Worm (Caenorhabditis elegans): ENCODE data around the gene Y116A8B.4.

Gene Y116A8B.4

DNA sequence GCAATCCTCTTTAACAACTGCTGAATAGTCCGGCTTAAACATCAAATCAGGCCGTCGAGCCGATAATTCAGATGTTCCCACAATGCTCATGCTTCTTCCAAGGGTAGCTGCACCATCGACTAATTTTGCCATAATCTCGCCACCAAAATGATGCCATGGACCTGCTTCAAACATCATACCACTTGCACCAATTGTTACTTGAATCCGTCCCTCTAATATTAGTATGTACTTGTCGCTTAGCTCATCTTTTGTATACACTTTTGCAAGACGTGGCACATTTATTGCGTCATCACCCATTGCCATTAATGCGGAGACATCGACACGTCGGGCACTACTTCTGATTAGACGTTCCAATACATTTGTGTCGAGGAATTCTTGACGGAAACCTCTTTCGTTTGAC is 23.9 kb upstream of the Y116A8B.4 start:
- TF ChIP-seq zip-8 (tag; optimal IDR thresholded peaks at IDR 0.05) (peak; percentile 67), unc-62 (GFP tag; optimal IDR thresholded peaks at IDR 0.05) (no peak), ces-1 (GFP tag; optimal IDR thresholded peaks at IDR 0.05) (no peak)

DNA sequence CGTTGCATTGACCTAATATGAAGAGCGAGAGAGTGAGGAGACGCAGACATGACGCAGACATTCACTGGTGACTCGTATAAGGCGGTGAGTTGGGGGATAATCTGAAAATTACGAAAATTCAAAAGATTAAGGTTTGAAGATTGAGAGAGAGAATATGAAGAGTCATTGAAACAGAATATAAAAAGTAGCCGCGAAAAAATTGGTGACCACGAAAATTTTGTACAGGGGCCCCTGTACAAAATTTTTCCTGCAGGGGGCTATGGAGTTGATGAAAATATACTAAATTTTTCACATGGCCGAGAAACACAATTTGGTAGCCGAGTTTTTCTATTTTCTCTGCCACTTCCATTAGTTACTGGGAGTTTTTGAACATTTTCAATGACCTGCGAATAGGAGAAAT is 16.8 kb upstream of the Y116A8B.4 start, which contains the start of gene cnnm-1:
cnnm-1 (minus strand) TSS at position 101 of the 400 bp plus-strand sequence.
- TF ChIP-seq cnd-1 (tag; optimal IDR thresholded peaks at IDR 0.05) = peak; percentile 25
- no peak for TF ChIP-seq mep-1 (tag; optimal IDR thresholded peaks at IDR 0.05)

DNA sequence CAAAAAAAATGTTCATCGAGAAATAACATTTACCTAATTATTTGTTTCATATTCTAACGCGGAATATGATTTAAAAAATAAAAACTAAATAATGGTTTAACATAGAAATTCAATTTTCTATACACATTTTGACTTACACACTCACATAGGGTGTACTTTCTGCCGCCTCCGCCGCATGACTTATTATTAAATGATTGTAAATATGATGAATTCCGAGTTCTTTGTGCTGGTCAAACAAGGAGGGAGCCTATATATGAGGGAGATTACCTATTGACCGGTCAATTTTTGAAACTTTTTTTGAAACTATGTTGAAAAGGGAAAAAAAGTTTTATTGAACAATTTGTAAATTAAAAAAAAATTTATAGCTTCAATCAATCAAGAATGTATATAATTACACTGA is 15.7 kb upstream of the Y116A8B.4 start:
- TF ChIP-seq ces-1 (GFP tag; optimal IDR thresholded peaks at IDR 0.05) (no peak), unc-39 (tag; optimal IDR thresholded peaks at IDR 0.05) (no peak), sem-2 (GFP tag; optimal IDR thresholded peaks at IDR 0.05) (no peak), bed-3 (GFP tag; optimal IDR thresholded peaks at IDR 0.05) (no peak), blmp-1 (tag; optimal IDR thresholded peaks at IDR 0.05) (no peak), zip-8 (tag; optimal IDR thresholded peaks at IDR 0.05) (no peak)

DNA sequence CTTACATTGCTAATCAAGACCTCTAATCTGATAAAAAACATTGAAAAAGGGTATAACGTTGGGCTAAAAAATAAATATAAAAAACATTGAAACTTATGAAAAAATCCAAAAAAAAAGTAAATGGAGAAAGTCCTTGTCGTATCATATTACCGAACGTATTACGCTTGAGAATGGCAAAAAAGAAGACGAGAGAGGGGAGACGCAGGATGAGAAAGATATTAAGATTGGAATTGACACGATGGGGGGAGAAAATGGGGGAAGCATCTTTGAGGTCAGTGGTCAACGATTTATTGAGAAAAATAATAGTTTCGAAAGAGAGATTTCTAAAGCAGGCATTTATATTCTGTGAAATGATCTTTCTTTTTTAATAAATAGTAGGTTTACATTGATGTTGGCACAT is 14.3 kb upstream of the Y116A8B.4 start:
- no peak for TF ChIP-seq sem-2 (GFP tag; optimal IDR thresholded peaks at IDR 0.05)
- TF ChIP-seq lin-13 (tag; optimal IDR thresholded peaks at IDR 0.05) = no peak
- TF ChIP-seq sptf-1 (tag; optimal IDR thresholded peaks at IDR 0.05) = no peak
- no peak for TF ChIP-seq flh-1 (GFP tag; optimal IDR thresholded peaks at IDR 0.05)
- no peak for TF ChIP-seq drap-1 (GFP tag; optimal IDR thresholded peaks at IDR 0.05)
- TF ChIP-seq cnd-1 (tag; optimal IDR thresholded peaks at IDR 0.05) = no peak
- TF ChIP-seq zip-8 (tag; optimal IDR thresholded peaks at IDR 0.05) = no peak

DNA sequence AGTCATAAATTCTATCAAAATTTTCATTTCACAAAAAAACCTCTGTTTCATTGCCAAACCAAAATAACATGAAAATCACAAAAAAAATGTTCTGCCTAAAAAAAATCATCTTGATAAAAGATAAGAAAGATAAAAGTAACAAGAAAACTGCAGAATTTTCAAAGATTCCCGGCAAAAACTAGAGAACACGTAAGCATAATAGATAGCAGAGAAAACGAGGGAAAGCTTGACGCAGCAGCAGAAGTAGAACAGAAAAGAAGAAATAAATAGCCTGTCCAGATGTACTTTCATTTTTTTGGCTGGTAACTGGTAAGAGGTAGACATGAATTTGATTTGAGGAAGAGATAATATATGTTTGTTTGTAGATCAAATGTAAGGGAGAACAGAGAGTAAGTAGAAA is 12.8 kb upstream of the Y116A8B.4 start:
- TF ChIP-seq flh-1 (GFP tag; optimal IDR thresholded peaks at IDR 0.05) (no peak), sptf-1 (tag; optimal IDR thresholded peaks at IDR 0.05) (no peak), tbx-8 (GFP tag; optimal IDR thresholded peaks at IDR 0.05) (no peak), unc-62 (GFP tag; optimal IDR thresholded peaks at IDR 0.05) (no peak), nhr-2 (tag; optimal IDR thresholded peaks at IDR 0.05) (no peak), ceh-39 (tag; optimal IDR thresholded peaks at IDR 0.05) (no peak), elt-1 (tag; optimal IDR thresholded peaks at IDR 0.05; ENCODE audit: borderline replicate concordance, insufficient read depth) (no peak), snpc-4 (tag; optimal IDR thresholded peaks at IDR 0.05) (no peak), bed-3 (GFP tag; optimal IDR thresholded peaks at IDR 0.05) (no peak), lsy-2 (tag; optimal IDR thresholded peaks at IDR 0.05) (no peak), ces-1 (GFP tag; optimal IDR thresholded peaks at IDR 0.05) (no peak), mab-5 (tag; optimal IDR thresholded peaks at IDR 0.05) (no peak)

DNA sequence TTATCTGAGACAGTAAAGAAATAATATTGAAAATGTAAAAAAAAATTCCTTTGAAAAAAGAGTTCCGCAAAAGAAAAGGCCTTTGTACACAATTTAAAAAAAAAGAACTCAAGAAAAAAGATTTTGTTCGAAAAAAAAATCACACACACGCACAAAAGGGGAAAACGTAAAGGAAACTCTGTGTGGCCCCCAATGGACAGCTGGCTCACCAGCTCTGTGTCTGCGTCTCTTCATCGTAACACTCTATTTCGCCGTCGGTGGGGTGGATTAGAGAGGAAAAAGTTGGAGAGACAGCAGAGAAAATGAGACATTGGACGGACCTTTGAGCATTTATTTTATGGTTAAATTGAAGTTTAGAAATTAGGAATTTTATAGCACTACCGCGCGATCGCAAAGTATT is 8.5 kb upstream of the Y116A8B.4 start:
- TF ChIP-seq cnd-1 (tag; optimal IDR thresholded peaks at IDR 0.05) (peak; percentile 79), nhr-2 (tag; optimal IDR thresholded peaks at IDR 0.05) (no peak), unc-120 (tag; optimal IDR thresholded peaks at IDR 0.05; ENCODE audit: poor library complexity, severe bottlenecking) (peak; percentile 93), hlh-1 (tag; optimal IDR thresholded peaks at IDR 0.05) (peak; percentile 78), lsy-2 (tag; optimal IDR thresholded peaks at IDR 0.05) (no peak), lin-32 (GFP tag; optimal IDR thresholded peaks at IDR 0.05) (peak; percentile 86), nhr-12 (tag; optimal IDR thresholded peaks at IDR 0.05) (no peak)

DNA sequence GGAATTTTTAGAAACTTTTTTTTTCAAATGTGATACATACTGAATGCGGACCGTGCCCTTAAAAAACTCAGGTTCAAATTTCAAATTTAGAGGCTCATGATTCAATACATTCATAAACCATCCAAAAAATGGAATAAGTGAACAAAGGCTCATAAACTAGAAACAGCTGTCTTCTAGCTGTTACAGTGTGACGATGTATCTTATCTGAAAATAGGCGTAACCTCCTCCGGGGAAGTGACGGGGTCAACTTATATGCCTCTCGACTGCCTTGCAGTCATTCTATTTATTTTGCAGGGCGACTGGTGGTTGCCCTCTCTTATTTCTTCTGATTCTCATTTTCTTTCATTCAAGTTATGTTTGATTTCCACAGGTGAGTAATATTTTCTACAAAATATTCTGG is 7.5 kb upstream of the Y116A8B.4 start, which contains the start of gene Y116A8B.1:
Y116A8B.1 (plus strand) TSS at position 301 of the 400 bp plus-strand sequence.
- TF ChIP-seq sem-2 (GFP tag; optimal IDR thresholded peaks at IDR 0.05) = no peak
- no peak for TF ChIP-seq mep-1 (tag; optimal IDR thresholded peaks at IDR 0.05)
- TF ChIP-seq pha-4 (tag; optimal IDR thresholded peaks at IDR 0.05) = no peak
- TF ChIP-seq drap-1 (GFP tag; optimal IDR thresholded peaks at IDR 0.05) = no peak
- TF ChIP-seq unc-120 (tag; optimal IDR thresholded peaks at IDR 0.05; ENCODE audit: poor library complexity, severe bottlenecking) = no peak
- no peak for TF ChIP-seq mls-2 (tag; optimal IDR thresholded peaks at IDR 0.05)
- no peak for TF ChIP-seq blmp-1 (tag; optimal IDR thresholded peaks at IDR 0.05)
- TF ChIP-seq snpc-4 (tag; optimal IDR thresholded peaks at IDR 0.05) = no peak
- no peak for TF ChIP-seq ham-2 (GFP tag; optimal IDR thresholded peaks at IDR 0.05)
- TF ChIP-seq ztf-11 (tag; optimal IDR thresholded peaks at IDR 0.05) = no peak
- TF ChIP-seq ceh-43 (GFP tag; optimal IDR thresholded peaks at IDR 0.05) = no peak
- no peak for TF ChIP-seq nhr-237 (tag; optimal IDR thresholded peaks at IDR 0.05)
- TF ChIP-seq cnd-1 (tag; optimal IDR thresholded peaks at IDR 0.05) = no peak
- no peak for TF ChIP-seq nhr-28 (tag; optimal IDR thresholded peaks at IDR 0.05)
